Worm (Caenorhabditis elegans): ENCODE results near the gene chil-24.
"Not testable (repeated sequence)": the region's sequence is repeated elsewhere in the genome, so short reads cannot be mapped to it uniquely, and the experiment has no call there.

ce11 chrII:3142855-3143254, 13.9 kb downstream of the chil-24 start, which contains the start of gene sri-42:
- TF ChIP-seq ama-1 (optimal IDR thresholded peaks at IDR 0.05); pes-1 (GFP tag; IDR thresholded peaks at IDR 0.05); sea-1 (GFP tag; conservative IDR thresholded peaks at IDR 0.05); F13C5.2 (tag; optimal IDR thresholded peaks at IDR 0.05); flt-1 (GFP tag; IDR thresholded peaks at IDR 0.05); ceh-13 (GFP tag; optimal IDR thresholded peaks at IDR 0.05); scrt-1 (GFP tag; IDR thresholded peaks at IDR 0.05): not testable (repeated sequence)
